Worm (Caenorhabditis elegans): ENCODE measurements around the gene fox-1.

fox-1 gene

DNA sequence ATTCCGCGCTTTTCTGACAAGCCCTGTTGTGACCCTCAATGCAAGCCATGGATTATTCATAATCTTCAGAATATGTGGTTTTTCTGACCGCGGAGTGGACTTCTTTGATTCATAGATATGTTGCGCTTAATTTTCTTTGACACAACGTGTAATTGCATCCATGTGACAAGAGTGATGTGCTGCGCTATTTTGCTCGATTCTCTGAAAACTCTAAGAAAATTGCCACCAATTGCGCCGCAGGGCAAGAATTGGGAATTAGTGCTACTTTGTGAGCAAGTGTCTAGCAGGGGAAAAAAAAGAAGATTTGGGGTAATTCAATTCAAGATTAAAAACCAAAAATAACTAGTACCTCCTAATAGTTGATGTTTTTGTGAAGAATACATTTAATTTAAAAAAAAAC, 4.4 kb upstream of the fox-1 start (continued):
- TF ChIP-seq lin-13 (GFP tag; optimal IDR thresholded peaks at IDR 0.05), result no peak
- TF ChIP-seq hlh-4 (tag; optimal IDR thresholded peaks at IDR 0.05), result no peak
- TF ChIP-seq hlh-17 (GFP tag; optimal IDR thresholded peaks at IDR 0.05; ENCODE audit: borderline replicate concordance), result no peak
- no peak for TF ChIP-seq jun-1 (tag; optimal IDR thresholded peaks at IDR 0.05)
- TF ChIP-seq ceh-90 (tag; optimal IDR thresholded peaks at IDR 0.05), result no peak
- TF ChIP-seq mef-2 (tag; optimal IDR thresholded peaks at IDR 0.05), result no peak
- no peak for TF ChIP-seq snu-23 (GFP tag; optimal IDR thresholded peaks at IDR 0.05)
- TF ChIP-seq xbp-1 (tag; optimal IDR thresholded peaks at IDR 0.05), result peak; percentile 1
- no peak for TF ChIP-seq unc-62 (GFP tag; optimal IDR thresholded peaks at IDR 0.05)
- no peak for TF ChIP-seq fkh-10 (GFP tag; optimal IDR thresholded peaks at IDR 0.05)
- no peak for TF ChIP-seq lin-39 (tag; optimal IDR thresholded peaks at IDR 0.05)
- no peak for TF ChIP-seq Y116A8C.19 (tag; optimal IDR thresholded peaks at IDR 0.05; ENCODE audit: borderline replicate concordance)
- no peak for TF ChIP-seq zag-1 (tag; optimal IDR thresholded peaks at IDR 0.05)
- no peak for TF ChIP-seq pqm-1 (tag; optimal IDR thresholded peaks at IDR 0.05)
- TF ChIP-seq ztf-4 (tag; optimal IDR thresholded peaks at IDR 0.05), result no peak
- TF ChIP-seq unc-30 (tag; optimal IDR thresholded peaks at IDR 0.05), result no peak

DNA sequence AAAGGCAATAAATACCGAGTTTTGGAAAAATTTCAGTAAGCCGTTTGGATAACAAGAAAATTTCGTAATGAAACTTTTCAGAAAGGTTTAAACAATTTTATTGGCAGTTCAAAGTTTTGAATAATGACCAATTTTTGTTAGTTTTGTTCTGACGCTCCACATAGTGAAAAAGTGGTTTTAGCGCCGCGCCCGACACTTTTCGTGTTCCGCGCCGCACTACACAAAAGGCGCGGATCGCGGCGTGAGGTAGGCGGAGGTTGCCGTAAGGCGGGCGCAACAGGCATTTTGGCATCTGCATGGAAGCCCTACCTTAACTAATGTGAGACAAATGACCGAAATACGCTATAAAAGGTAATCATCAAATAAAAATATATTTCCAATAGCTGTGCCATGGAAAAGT, 2.0 kb upstream of the fox-1 start:
- TF ChIP-seq unc-86 (tag; optimal IDR thresholded peaks at IDR 0.05), result no peak
- TF ChIP-seq lsy-2 (tag; optimal IDR thresholded peaks at IDR 0.05), result no peak
- TF ChIP-seq nhr-28 (tag; optimal IDR thresholded peaks at IDR 0.05), result no peak
- no peak for TF ChIP-seq efl-3 (GFP tag; optimal IDR thresholded peaks at IDR 0.05)
- no peak for TF ChIP-seq fos-1 (tag; optimal IDR thresholded peaks at IDR 0.05)
- TF ChIP-seq lin-14 (GFP tag; optimal IDR thresholded peaks at IDR 0.05), result no peak
- no peak for TF ChIP-seq irx-1 (tag; optimal IDR thresholded peaks at IDR 0.05)
- no peak for TF ChIP-seq efl-1 (optimal IDR thresholded peaks at IDR 0.05)
- no peak for TF ChIP-seq efl-1 (GFP tag; optimal IDR thresholded peaks at IDR 0.05 in 1 of 2)
- TF ChIP-seq nhr-11 (tag; optimal IDR thresholded peaks at IDR 0.05), result no peak
- TF ChIP-seq ama-1 (optimal IDR thresholded peaks at IDR 0.05), result no peak
- no peak for TF ChIP-seq lir-3 (tag; optimal IDR thresholded peaks at IDR 0.05; ENCODE audit: poor library complexity)
- no peak for TF ChIP-seq sup-37 (GFP tag; optimal IDR thresholded peaks at IDR 0.05)
- no peak for TF ChIP-seq egl-27 (tag; optimal IDR thresholded peaks at IDR 0.05)
- TF ChIP-seq pqm-1 (tag; optimal IDR thresholded peaks at IDR 0.05), result no peak
- no peak for TF ChIP-seq blmp-1 (tag; optimal IDR thresholded peaks at IDR 0.05)
- no peak for TF ChIP-seq F16B12.6 (tag; optimal IDR thresholded peaks at IDR 0.05)
- TF ChIP-seq egl-13 (tag; optimal IDR thresholded peaks at IDR 0.05), result no peak
- no peak for TF ChIP-seq ztf-11 (tag; optimal IDR thresholded peaks at IDR 0.05)
- TF ChIP-seq C34B4.2 (tag; optimal IDR thresholded peaks at IDR 0.05), result no peak

DNA sequence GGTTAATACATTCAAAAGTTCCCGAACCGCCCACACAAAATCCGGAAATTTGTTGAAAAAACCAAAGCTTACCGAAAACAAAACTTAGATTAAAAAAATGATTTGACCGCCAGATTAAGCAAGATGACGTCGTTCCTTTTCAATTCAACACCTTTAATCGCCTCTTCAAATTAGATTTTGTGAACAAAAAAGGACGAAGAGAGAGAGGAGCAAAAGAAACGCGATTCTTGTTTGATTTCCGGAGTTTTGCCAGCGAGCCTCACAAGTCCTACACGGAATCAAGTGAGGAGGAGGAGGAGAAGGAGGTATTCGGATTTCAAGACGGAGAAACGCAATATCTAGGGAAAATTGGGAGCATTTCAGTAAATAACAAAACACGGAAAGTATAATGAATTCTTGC, 2.2 kb downstream of the fox-1 start:
- TF ChIP-seq efl-1 (optimal IDR thresholded peaks at IDR 0.05) (no peak), efl-1 (GFP tag; optimal IDR thresholded peaks at IDR 0.05 in 1 of 2) (peak in 1 of 2 experiments; percentile 32), dsc-1 (tag; optimal IDR thresholded peaks at IDR 0.05) (peak; percentile 20), irx-1 (tag; optimal IDR thresholded peaks at IDR 0.05) (peak; percentile 13), nhr-71 (tag; optimal IDR thresholded peaks at IDR 0.05) (no peak), elt-3 (tag; optimal IDR thresholded peaks at IDR 0.05) (no peak), lin-14 (GFP tag; optimal IDR thresholded peaks at IDR 0.05) (peak; percentile 3), fkh-10 (GFP tag; optimal IDR thresholded peaks at IDR 0.05) (peak; percentile 82)

DNA sequence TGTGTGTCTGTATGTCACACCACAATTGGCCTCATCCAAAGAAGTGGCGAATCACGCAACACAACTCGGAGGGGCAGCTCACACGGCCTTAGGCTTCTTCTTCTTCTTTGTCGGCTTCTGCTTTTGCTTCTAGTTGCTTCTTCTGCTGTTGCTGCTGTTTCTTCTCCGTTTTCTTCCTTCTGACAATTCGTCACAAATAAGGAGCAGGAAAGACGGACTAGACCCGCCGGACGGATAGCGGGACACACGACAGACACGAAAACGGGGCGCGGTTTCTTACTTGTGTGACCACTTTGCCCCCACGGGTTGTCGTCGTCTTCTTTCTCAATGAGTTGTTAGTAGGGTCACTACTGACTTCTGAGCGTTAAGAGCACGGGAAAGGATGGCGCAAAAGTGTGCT, 3.6 kb downstream of the fox-1 start:
- TF ChIP-seq sptf-1 (tag; optimal IDR thresholded peaks at IDR 0.05) (no peak), lsy-2 (tag; optimal IDR thresholded peaks at IDR 0.05) (no peak), lir-3 (tag; optimal IDR thresholded peaks at IDR 0.05; ENCODE audit: poor library complexity) (no peak), dsc-1 (tag; optimal IDR thresholded peaks at IDR 0.05) (no peak), nhr-77 (tag; optimal IDR thresholded peaks at IDR 0.05) (no peak), fkh-10 (GFP tag; optimal IDR thresholded peaks at IDR 0.05) (peak; percentile 49), Y116A8C.19 (tag; optimal IDR thresholded peaks at IDR 0.05; ENCODE audit: borderline replicate concordance) (no peak), egl-27 (tag; optimal IDR thresholded peaks at IDR 0.05) (no peak), nhr-76 (tag; optimal IDR thresholded peaks at IDR 0.05) (no peak), blmp-1 (tag; optimal IDR thresholded peaks at IDR 0.05) (no peak), nhr-28 (tag; optimal IDR thresholded peaks at IDR 0.05) (no peak), nhr-11 (tag; optimal IDR thresholded peaks at IDR 0.05) (no peak), nhr-84 (tag; optimal IDR thresholded peaks at IDR 0.05) (no peak), ces-1 (GFP tag; optimal IDR thresholded peaks at IDR 0.05) (no peak), grh-1 (GFP tag; IDR thresholded peaks at IDR 0.05) (no peak), C34B4.2 (tag; optimal IDR thresholded peaks at IDR 0.05) (no peak), dpl-1 (GFP tag; optimal IDR thresholded peaks at IDR 0.05) (no peak), nhr-85 (tag) (no peak), ceh-90 (tag; optimal IDR thresholded peaks at IDR 0.05) (no peak), jun-1 (tag; optimal IDR thresholded peaks at IDR 0.05) (no peak), unc-86 (tag; optimal IDR thresholded peaks at IDR 0.05) (peak; percentile 27), hpl-2 (GFP tag; optimal IDR thresholded peaks at IDR 0.05) (no peak), lin-14 (GFP tag; optimal IDR thresholded peaks at IDR 0.05) (peak; percentile 68), ceh-82 (tag; optimal IDR thresholded peaks at IDR 0.05) (peak in 1 of 3 experiments; percentile 15)

Data from whole organism, L1 larva.